Fruit fly (Drosophila melanogaster): ENCODE results near the gene CG8620.

DNA sequence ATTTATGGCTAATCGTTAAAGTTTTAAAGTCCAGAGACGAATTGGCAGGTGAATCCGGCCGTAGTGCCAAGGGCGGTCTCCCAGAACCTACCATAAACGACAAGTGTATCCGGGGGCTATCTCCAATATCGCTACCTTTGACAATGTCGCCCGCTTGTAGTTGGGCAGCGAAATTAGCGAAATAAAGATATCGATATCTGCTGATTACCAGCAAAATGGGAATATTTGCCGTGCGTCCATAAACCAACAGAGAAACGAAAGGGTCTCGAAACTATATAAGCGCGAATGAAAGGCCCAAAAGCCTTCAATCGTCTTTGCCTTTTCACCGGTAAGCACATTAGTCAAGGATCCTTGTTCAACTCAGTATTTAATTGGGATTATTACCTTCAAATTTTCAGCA, 27.3 kb upstream of the CG8620 start, which contains the start of gene Acbp3:
- TF ChIP-seq CTCF (optimal IDR thresholded peaks at IDR 0.05) (no peak), CG8478 (optimal IDR thresholded peaks at IDR 0.05) (no peak)
